Worm (Caenorhabditis elegans) whole organism, L4 larva: ENCODE results near the gene nhr-103.
A peak's percentile ranks its signal among the peaks of the same experiment; 100 is the strongest.

Source experiments
- F10B5.3 ChIP-seq: sonication (generic microtip); optimal IDR thresholded peaks from 2 replicates; lab custom pipeline; 2016; ENCODE audit warnings: mild to moderate bottlenecking, missing genetic modification characterization, missing compliant biosample characterization
- F37D6.2 ChIP-seq: sonication (generic microtip); optimal IDR thresholded peaks from 2 replicates; lab custom pipeline; 2016; ENCODE audit warnings: mild to moderate bottlenecking, missing genetic modification characterization, missing compliant biosample characterization
- F49E8.2 ChIP-seq: sonication (generic microtip); optimal IDR thresholded peaks from 2 replicates; lab custom pipeline; 2016; ENCODE audit warnings: missing compliant biosample characterization, mild to moderate bottlenecking, missing genetic modification characterization, borderline replicate concordance
- T26A8.4 ChIP-seq: fragments of 200-800 bp; sonication (Bioruptor generic); IDR thresholded peaks from 2 replicates; pipeline ENCODE4 v1.3.6; 2022; ENCODE audit warnings: missing genetic modification characterization, missing compliant biosample characterization
- Y75B8A.6 ChIP-seq: fragments of 200-800 bp; sonication (Bioruptor generic); IDR thresholded peaks from 2 replicates; pipeline ENCODE4 v1.3.6; 2022; ENCODE audit warnings: missing genetic modification reagents, missing genetic modification characterization, missing compliant biosample characterization
- aha-1 ChIP-seq: fragments of 150-350 bp; peaks from one replicate; lab custom pipeline; 2014; ENCODE audit warnings: missing biosample characterization, missing genetic modification characterization
- attf-4 ChIP-seq: sonication (generic microtip); optimal IDR thresholded peaks from 3 replicates; lab custom pipeline; 2017; ENCODE audit warnings: missing biosample characterization, missing genetic modification characterization
- ceh-32 ChIP-seq: sonication (generic microtip); optimal IDR thresholded peaks from 2 replicates; lab custom pipeline; 2016; ENCODE audit warnings: mild to moderate bottlenecking, missing genetic modification characterization, missing compliant biosample characterization; ENCODE audit not compliant: poor library complexity
- ctbp-1 ChIP-seq: fragments of 200-800 bp; sonication (Bioruptor generic); IDR thresholded peaks from 2 replicates; pipeline ENCODE4 v1.3.6; 2022; ENCODE audit warnings: missing genetic modification reagents, missing genetic modification characterization, missing compliant biosample characterization
- daf-16 ChIP-seq, 3 experiments: sonication (generic microtip); optimal IDR thresholded peaks; 2 replicates each; lab custom pipeline; 2016 to 2017; ENCODE audit warnings: missing genetic modification characterization in 3 of 3, missing genetic modification reagents in 3 of 3, mild to moderate bottlenecking in 2 of 3, missing compliant biosample characterization in 2 of 3, missing biosample characterization in 1 of 3, moderate library complexity in 1 of 3
- daf-19 ChIP-seq: fragments of 200-800 bp; sonication (Bioruptor generic); conservative IDR thresholded peaks from 2 replicates; pipeline ENCODE4 v1.3.6; 2022; ENCODE audit warnings: missing genetic modification characterization, missing compliant biosample characterization
- daf-8 ChIP-seq: fragments of 200-800 bp; sonication (Bioruptor generic); IDR thresholded peaks from 2 replicates; pipeline ENCODE4 v1.3.6; 2022; ENCODE audit warnings: missing genetic modification characterization, missing compliant biosample characterization
- dmd-6 ChIP-seq: fragments of 200-800 bp; sonication (Bioruptor generic); IDR thresholded peaks from 2 replicates; pipeline ENCODE4 v1.3.6; 2022; ENCODE audit warnings: missing genetic modification reagents, missing genetic modification characterization, missing compliant biosample characterization
- dve-1 ChIP-seq: sonication (generic microtip); optimal IDR thresholded peaks from 2 replicates; lab custom pipeline; 2017; ENCODE audit warnings: antibody characterized with exemption, mild to moderate bottlenecking, missing genetic modification characterization, missing compliant biosample characterization; ENCODE audit not compliant: insufficient read depth
- hlh-11 ChIP-seq: fragments of 200-800 bp; sonication (Bioruptor generic); optimal IDR thresholded peaks from 2 replicates; lab custom pipeline; 2018; ENCODE audit warnings: mild to moderate bottlenecking, missing genetic modification characterization, missing compliant biosample characterization
- hlh-30 ChIP-seq: sonication (generic microtip); optimal IDR thresholded peaks from 2 replicates; lab custom pipeline; 2017; ENCODE audit warnings: antibody characterized with exemption, mild to moderate bottlenecking, missing genetic modification characterization, missing compliant biosample characterization; ENCODE audit not compliant: insufficient read depth
- jun-1 ChIP-seq: fragments of 150-350 bp; optimal IDR thresholded peaks from 2 replicates; lab custom pipeline; 2014; ENCODE audit warnings: missing biosample characterization, missing genetic modification reagents, missing genetic modification characterization
- lim-7 ChIP-seq: fragments of 200-800 bp; sonication (Bioruptor generic); IDR thresholded peaks from 2 replicates; pipeline ENCODE4 v1.3.6; 2022; ENCODE audit warnings: missing genetic modification characterization, missing compliant biosample characterization
- lin-15B ChIP-seq: fragments of 150-350 bp; sonication (generic microtip); optimal IDR thresholded peaks from 3 replicates; lab custom pipeline; 2014; ENCODE audit warnings: missing biosample characterization, missing genetic modification characterization
- lir-3 ChIP-seq: sonication (generic microtip); optimal IDR thresholded peaks from 2 replicates; lab custom pipeline; 2016; ENCODE audit warnings: mild to moderate bottlenecking, missing genetic modification characterization, missing compliant biosample characterization
- lsy-2 ChIP-seq, 2 experiments: fragments of 150-350 bp in 1 of 2; sonication (generic microtip) in 1 of 2; optimal IDR thresholded peaks; 2 replicates each; lab custom pipeline; 2014 to 2017; ENCODE audit warnings: missing biosample characterization in 2 of 2, missing genetic modification characterization in 2 of 2
- madf-5 ChIP-seq, 2 experiments: fragments of 200-800 bp; sonication (Bioruptor generic); IDR thresholded peaks; 2 replicates each; pipeline ENCODE4 v1.3.6; 2022; ENCODE audit warnings: missing compliant biosample characterization in 2 of 2, missing genetic modification characterization in 2 of 2
- mep-1 ChIP-seq: fragments of 150-350 bp; sonication (generic microtip); optimal IDR thresholded peaks from 3 replicates; lab custom pipeline; 2014; ENCODE audit warnings: missing biosample characterization, missing genetic modification characterization
- mes-2 ChIP-seq: sonication (generic microtip); optimal IDR thresholded peaks from 2 replicates; lab custom pipeline; 2016; ENCODE audit warnings: missing genotype, mild to moderate bottlenecking, missing genetic modification characterization, missing compliant biosample characterization; ENCODE audit not compliant: poor library complexity, severe bottlenecking
- mxl-3 ChIP-seq: fragments of 200-800 bp; sonication (Bioruptor generic); optimal IDR thresholded peaks from 2 replicates; lab custom pipeline; 2018; ENCODE audit warnings: mild to moderate bottlenecking, missing genetic modification characterization, missing compliant biosample characterization
- nhr-102 ChIP-seq: sonication (generic microtip); optimal IDR thresholded peaks from 2 replicates; lab custom pipeline; 2016; ENCODE audit warnings: mild to moderate bottlenecking, missing genetic modification characterization, moderate library complexity, missing compliant biosample characterization
- nhr-11 ChIP-seq: fragments of 150-350 bp; optimal IDR thresholded peaks from 2 replicates; lab custom pipeline; 2014; ENCODE audit warnings: missing biosample characterization, missing genetic modification characterization
- nhr-28 ChIP-seq: fragments of 150-350 bp; optimal IDR thresholded peaks from 2 replicates; lab custom pipeline; 2014; ENCODE audit warnings: missing biosample characterization, missing genetic modification characterization
- nhr-77 ChIP-seq: fragments of 150-350 bp; optimal IDR thresholded peaks from 2 replicates; lab custom pipeline; 2014; ENCODE audit warnings: missing biosample characterization, missing genetic modification characterization
- pha-4 ChIP-seq, 2 experiments: fragments of 150-350 bp in 1 of 2; fragments of 200-800 bp in 1 of 2; sonication (Bioruptor generic) in 1 of 2; IDR thresholded peaks in 1 of 2; optimal IDR thresholded peaks in 1 of 2; 2 replicates each; pipeline versions ENCODE4 v1.3.6 to Lab custom; 2014 to 2022; ENCODE audit warnings: missing genetic modification characterization in 2 of 2, missing genetic modification reagents in 2 of 2, missing biosample characterization in 1 of 2, missing compliant biosample characterization in 1 of 2
- pqm-1 ChIP-seq: sonication (generic microtip); optimal IDR thresholded peaks from 2 replicates; lab custom pipeline; 2017; ENCODE audit warnings: missing biosample characterization, missing genetic modification characterization
- saeg-2 ChIP-seq: fragments of 200-800 bp; sonication (Bioruptor generic); IDR thresholded peaks from 2 replicates; pipeline ENCODE4 v1.3.6; 2022; ENCODE audit warnings: missing genetic modification reagents, missing genetic modification characterization, missing compliant biosample characterization
- skn-1 ChIP-seq: fragments of 150-350 bp; optimal IDR thresholded peaks from 2 replicates; lab custom pipeline; 2014; ENCODE audit warnings: missing biosample characterization, missing genetic modification characterization
- snpc-1.2 ChIP-seq: fragments of 200-800 bp; sonication (Bioruptor generic); IDR thresholded peaks from 2 replicates; pipeline ENCODE4 v1.3.6; 2022; ENCODE audit warnings: missing genetic modification reagents, missing genetic modification characterization, missing compliant biosample characterization
- snpc-4 ChIP-seq: fragments of 150-350 bp; optimal IDR thresholded peaks from 2 replicates; lab custom pipeline; 2014; ENCODE audit warnings: missing biosample characterization, missing genetic modification characterization
- spr-1 ChIP-seq: sonication (generic microtip); optimal IDR thresholded peaks from 2 replicates; lab custom pipeline; 2016; ENCODE audit warnings: mild to moderate bottlenecking, missing genetic modification characterization, missing compliant biosample characterization
- spr-3 ChIP-seq: fragments of 200-800 bp; sonication (Bioruptor generic); optimal IDR thresholded peaks from 2 replicates; lab custom pipeline; 2018; ENCODE audit warnings: mild to moderate bottlenecking, missing genetic modification characterization, missing compliant biosample characterization
- unc-130 ChIP-seq: sonication (generic microtip); optimal IDR thresholded peaks from 2 replicates; lab custom pipeline; 2016; ENCODE audit warnings: missing genetic modification reagents, missing genetic modification characterization, missing compliant biosample characterization
- unc-39 ChIP-seq: sonication (generic microtip); optimal IDR thresholded peaks from 2 replicates; lab custom pipeline; 2017; ENCODE audit warnings: missing biosample characterization, missing genetic modification characterization
- unc-62 ChIP-seq, 3 experiments: fragments of 150-350 bp in 1 of 3; sonication (generic microtip); optimal IDR thresholded peaks in 2 of 3; peaks in 1 of 3; 1 replicate in 1 of 3; 2 replicates in 2 of 3; lab custom pipeline; 2014 to 2017; ENCODE audit warnings: missing biosample characterization in 3 of 3, missing genetic modification characterization in 3 of 3, missing genetic modification reagents in 3 of 3, missing genotype in 1 of 3
- vab-7 ChIP-seq: fragments of 200-800 bp; sonication (Bioruptor generic); IDR thresholded peaks from 2 replicates; pipeline ENCODE4 v1.3.6; 2022; ENCODE audit warnings: missing genetic modification reagents, missing genetic modification characterization, missing compliant biosample characterization
- ztf-7 ChIP-seq: fragments of 150-350 bp; optimal IDR thresholded peaks from 2 replicates; lab custom pipeline; 2014; ENCODE audit warnings: missing biosample characterization, missing genetic modification characterization

Gene nhr-103

ce11 chrV:2230912-2231311 is 5.7 kb downstream of the nhr-103 start, which contains the start of gene nhr-134:
nhr-134 (plus strand) TSS chrV:2231223.
- peak; percentile 15 for TF ChIP-seq hlh-11
- TF ChIP-seq unc-62 (GFP tag; optimal IDR thresholded peaks at IDR 0.05 in 1 of 2; lab: Kevin White, UChicago): peak in 1 of 2 experiments; percentile 55
- TF ChIP-seq unc-62 (tag; optimal IDR thresholded peaks at IDR 0.05; lab: Kevin White, UChicago): no peak
- peak in 1 of 2 experiments; percentile 3 for TF ChIP-seq lsy-2 (tag; optimal IDR thresholded peaks at IDR 0.05; lab: Kevin White, UChicago)
- TF ChIP-seq mxl-3 (GFP tag; lab: Kevin White, UChicago): no peak
- peak; percentile 44 for TF ChIP-seq dve-1 (tag; lab: Kevin White, UChicago)
- no peak for TF ChIP-seq daf-8 (GFP tag; lab: Robert Waterston, UW)
- no peak for TF ChIP-seq daf-16 (GFP tag; optimal IDR thresholded peaks at IDR 0.05; lab: Kevin White, UChicago)
- TF ChIP-seq daf-16 (tag; optimal IDR thresholded peaks at IDR 0.05; lab: Kevin White, UChicago): peak; percentile 44
- peak; percentile 87 for TF ChIP-seq hlh-30
- TF ChIP-seq mes-2: peak; percentile 6
- TF ChIP-seq nhr-77 (tag; lab: Kevin White, UChicago): no peak
- TF ChIP-seq Y75B8A.6 (GFP tag; lab: Robert Waterston, UW): no peak
- peak; percentile 30 for TF ChIP-seq nhr-28 (tag; lab: Kevin White, UChicago)
- TF ChIP-seq, all 104 proteins: peak for 8

ce11 chrV:2233177-2233576 is 7.9 kb downstream of the nhr-103 start, which contains the start of gene nhr-96:
nhr-96 (plus strand) TSS chrV:2233477.
- no peak for TF ChIP-seq lim-7 (GFP tag; lab: Robert Waterston, UW)
- TF ChIP-seq daf-19 (GFP tag; lab: Robert Waterston, UW): no peak
- no peak for TF ChIP-seq ztf-7 (tag; lab: Kevin White, UChicago)
- no peak for TF ChIP-seq nhr-102 (tag; lab: Kevin White, UChicago)
- no peak for TF ChIP-seq mes-2

- TF ChIP-seq lim-7 (GFP tag; lab: Robert Waterston, UW) (no peak), mep-1 (tag; lab: Kevin White, UChicago) (peak; percentile 19), aha-1 (tag; lab: Kevin White, UChicago) (no peak), pqm-1 (tag; lab: Kevin White, UChicago) (peak; percentile 5), ceh-32 (tag; lab: Kevin White, UChicago) (no peak), F37D6.2 (tag; lab: Kevin White, UChicago) (no peak), hlh-11 (peak; percentile 52), dve-1 (tag; lab: Kevin White, UChicago) (peak; percentile 34), unc-39 (tag; lab: Kevin White, UChicago) (no peak), saeg-2 (GFP tag; lab: Robert Waterston, UW) (no peak), vab-7 (GFP tag; lab: Robert Waterston, UW) (no peak), lsy-2 (tag; optimal IDR thresholded peaks at IDR 0.05; lab: Kevin White, UChicago) (no peak), hlh-30 (peak; percentile 32), lir-3 (tag; lab: Kevin White, UChicago) (no peak), snpc-4 (tag; lab: Kevin White, UChicago) (no peak), pha-4 (GFP tag; IDR thresholded peaks at IDR 0.05; lab: Robert Waterston, UW) (no peak), pha-4 (tag; optimal IDR thresholded peaks at IDR 0.05; lab: Kevin White, UChicago) (no peak), daf-16 (GFP tag; optimal IDR thresholded peaks at IDR 0.05; lab: Kevin White, UChicago) (no peak), daf-16 (tag; optimal IDR thresholded peaks at IDR 0.05; lab: Kevin White, UChicago) (peak; percentile 10), madf-5 (GFP tag; IDR thresholded peaks at IDR 0.05; lab: Robert Waterston, UW) (no peak), unc-62 (GFP tag; optimal IDR thresholded peaks at IDR 0.05 in 1 of 2; lab: Kevin White, UChicago) (peak in 1 of 2 experiments; percentile 35), unc-62 (tag; optimal IDR thresholded peaks at IDR 0.05; lab: Kevin White, UChicago) (no peak), nhr-102 (tag; lab: Kevin White, UChicago) (peak; percentile 8), nhr-28 (tag; lab: Kevin White, UChicago) (peak; percentile 91), skn-1 (no peak), jun-1 (tag; lab: Kevin White, UChicago) (no peak), T26A8.4 (no peak), spr-3 (GFP tag; lab: Kevin White, UChicago) (no peak), lin-15B (tag; lab: Kevin White, UChicago) (no peak), mxl-3 (GFP tag; lab: Kevin White, UChicago) (no peak), nhr-77 (tag; lab: Kevin White, UChicago) (peak; percentile 14), dmd-6 (peak; percentile 75), ctbp-1 (no peak), F49E8.2 (tag; lab: Kevin White, UChicago) (no peak), nhr-11 (tag; lab: Kevin White, UChicago) (no peak), snpc-1.2 (GFP tag; lab: Robert Waterston, UW) (no peak), F10B5.3 (no peak), attf-4 (tag; lab: Kevin White, UChicago) (no peak), daf-19 (GFP tag; lab: Robert Waterston, UW) (no peak), spr-1 (tag; lab: Kevin White, UChicago) (no peak), unc-130 (GFP tag; lab: Kevin White, UChicago) (no peak)
Measured at ce11 chrV:2235848-2236247, 10.6 kb downstream of the nhr-103 start, which contains the start of gene cyp-33C4. cyp-33C4 (plus strand) TSS chrV:2236140.
